Fruit fly (Drosophila melanogaster) Kc167 (cell line): Measurements from ENCODE around the gene pim.

Experiments used
- Sin3A ChIP-seq: fragments of >200 bp; optimal IDR thresholded peaks from 2 replicates; lab custom pipeline; 2018; ENCODE audit warnings: missing external identifiers
- h ChIP-seq: fragments of >200 bp; optimal IDR thresholded peaks from 3 replicates; lab custom pipeline; 2018; ENCODE audit warnings: missing external identifiers
- psq ChIP-seq: fragments of >200 bp; optimal IDR thresholded peaks from 2 replicates; lab custom pipeline; 2017; ENCODE audit warnings: missing external identifiers
- ttk ChIP-seq: sonication (Bioruptor generic); optimal IDR thresholded peaks from 2 replicates; lab custom pipeline; 2017; ENCODE audit warnings: missing external identifiers

DNA sequence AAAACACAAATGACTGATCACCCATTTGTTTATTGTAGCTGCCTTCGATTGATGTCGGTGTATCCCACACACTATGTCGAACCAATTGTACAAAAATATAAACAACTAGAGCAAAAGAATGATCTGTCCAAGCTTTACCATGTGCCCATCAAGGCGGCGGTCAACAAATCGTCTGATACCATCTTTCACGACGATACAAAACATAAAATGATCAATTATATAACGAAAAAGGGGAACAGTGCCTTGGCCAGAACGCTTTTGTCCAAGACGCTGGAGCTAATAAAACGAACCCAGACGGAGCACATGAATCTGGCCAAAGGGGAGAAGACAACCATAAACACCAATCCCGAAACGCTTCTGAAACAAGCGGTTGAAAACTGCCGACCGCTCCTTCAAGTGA lies 24.0 kb downstream of the pim start:
- TF ChIP-seq psq (lab: Kevin White, UChicago): no peak
- no peak for TF ChIP-seq h (lab: Kevin White, UChicago)
- TF ChIP-seq Sin3A (lab: Kevin White, UChicago): no peak
- no peak for TF ChIP-seq ttk (lab: Kevin White, UChicago)
